Worm (Caenorhabditis elegans): Measurements from ENCODE around the gene C48D1.5.

The C48D1.5 gene

DNA sequence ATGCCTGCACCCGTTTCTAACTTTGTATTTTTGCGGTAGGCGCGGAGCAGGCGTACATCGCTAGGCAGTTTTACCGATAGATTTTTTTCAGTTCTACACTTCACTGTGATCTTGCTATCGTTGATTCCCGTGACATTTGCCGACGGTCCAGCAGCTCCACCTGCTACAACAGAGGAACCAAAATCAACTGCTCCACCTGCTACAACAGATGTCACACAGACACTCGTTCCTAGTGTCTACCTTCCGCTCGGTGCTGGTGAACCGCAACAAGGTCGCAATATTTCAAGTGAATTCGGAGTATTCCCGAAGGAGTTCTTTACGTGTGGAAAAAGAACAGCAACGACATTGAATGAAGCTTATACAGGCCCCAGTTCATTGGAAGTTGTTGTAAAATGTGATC lies 31.7 kb upstream of the C48D1.5 start:
- TF ChIP-seq zip-5 (tag; optimal IDR thresholded peaks at IDR 0.05) (no peak), K09A11.1 (tag; optimal IDR thresholded peaks at IDR 0.05; ENCODE audit: insufficient read depth) (no peak), ceh-22 (tag; optimal IDR thresholded peaks at IDR 0.05) (no peak), ceh-18 (tag; optimal IDR thresholded peaks at IDR 0.05) (no peak), sox-4 (tag; optimal IDR thresholded peaks at IDR 0.05) (no peak), ztf-16 (tag; optimal IDR thresholded peaks at IDR 0.05) (no peak), hlh-15 (tag; optimal IDR thresholded peaks at IDR 0.05) (no peak), unc-55 (GFP tag; optimal IDR thresholded peaks at IDR 0.05) (no peak), sox-2 (GFP tag; IDR thresholded peaks at IDR 0.05) (no peak), unc-42 (tag; optimal IDR thresholded peaks at IDR 0.05) (no peak), ahr-1 (tag; optimal IDR thresholded peaks at IDR 0.05) (no peak), ceh-19 (GFP tag; optimal IDR thresholded peaks at IDR 0.05) (no peak), dmd-4 (tag; optimal IDR thresholded peaks at IDR 0.05; ENCODE audit: borderline replicate concordance) (no peak), che-1 (tag; optimal IDR thresholded peaks at IDR 0.05) (no peak), ceh-24 (tag; optimal IDR thresholded peaks at IDR 0.05) (no peak), sdc-2 (tag; optimal IDR thresholded peaks at IDR 0.05) (no peak), fkh-6 (tag; optimal IDR thresholded peaks at IDR 0.05) (no peak), ets-4 (tag; optimal IDR thresholded peaks at IDR 0.05) (no peak), gmeb-2 (tag; optimal IDR thresholded peaks at IDR 0.05) (no peak), fax-1 (tag; optimal IDR thresholded peaks at IDR 0.05) (no peak)

DNA sequence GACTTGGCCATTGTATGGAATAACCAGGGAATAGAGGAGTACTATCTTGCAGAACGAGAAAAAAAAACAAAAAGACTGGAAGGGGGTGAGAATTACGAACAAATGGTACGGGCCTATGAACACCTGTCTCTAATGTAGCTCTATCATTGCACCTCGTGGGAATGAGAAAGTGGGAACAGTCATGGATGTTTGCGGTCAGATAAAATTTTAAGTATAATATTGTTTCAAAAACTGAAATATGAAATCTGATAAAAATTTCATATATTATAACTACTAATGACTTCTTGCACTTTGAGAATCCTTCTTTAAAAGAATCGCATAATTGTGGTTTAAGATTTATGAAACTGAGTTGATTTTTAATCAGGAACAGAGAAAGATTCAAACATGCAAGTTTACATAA lies 28.5 kb upstream of the C48D1.5 start, which contains the start of gene F58D2.5:
Gene F58D2.5, minus strand, starts transcription at position 101 of the 400 bp plus-strand sequence.
- TF ChIP-seq ceh-48 (tag; optimal IDR thresholded peaks at IDR 0.05) (no peak), unc-86 (tag; optimal IDR thresholded peaks at IDR 0.05) (no peak), hlh-8 (tag; optimal IDR thresholded peaks at IDR 0.05) (no peak)

DNA sequence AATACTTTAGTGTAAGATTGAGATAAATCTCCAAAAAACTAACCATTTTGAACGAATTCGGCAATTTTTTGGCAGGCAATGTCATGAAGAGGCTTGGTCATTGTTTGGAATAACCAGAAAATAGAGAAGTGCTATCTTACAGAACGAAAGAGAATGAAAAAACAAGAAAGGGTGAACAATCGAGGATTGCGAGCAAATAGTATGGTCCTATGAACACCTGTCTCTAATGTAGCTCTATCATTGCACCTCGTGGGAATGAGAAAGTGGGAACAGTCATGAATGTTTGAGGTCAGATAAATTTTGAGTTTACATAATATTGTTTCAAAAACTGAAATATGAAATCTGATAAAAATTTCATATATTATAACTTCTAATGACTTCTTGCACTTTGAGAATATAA lies 24.5 kb upstream of the C48D1.5 start, which contains the start of gene C48D1.1:
Gene C48D1.1, minus strand, starts transcription at position 101 of the 400 bp plus-strand sequence.
- TF ChIP-seq pag-3 (tag; optimal IDR thresholded peaks at IDR 0.05; ENCODE audit: borderline replicate concordance) (no peak), tbx-2 (tag; optimal IDR thresholded peaks at IDR 0.05) (no peak)

DNA sequence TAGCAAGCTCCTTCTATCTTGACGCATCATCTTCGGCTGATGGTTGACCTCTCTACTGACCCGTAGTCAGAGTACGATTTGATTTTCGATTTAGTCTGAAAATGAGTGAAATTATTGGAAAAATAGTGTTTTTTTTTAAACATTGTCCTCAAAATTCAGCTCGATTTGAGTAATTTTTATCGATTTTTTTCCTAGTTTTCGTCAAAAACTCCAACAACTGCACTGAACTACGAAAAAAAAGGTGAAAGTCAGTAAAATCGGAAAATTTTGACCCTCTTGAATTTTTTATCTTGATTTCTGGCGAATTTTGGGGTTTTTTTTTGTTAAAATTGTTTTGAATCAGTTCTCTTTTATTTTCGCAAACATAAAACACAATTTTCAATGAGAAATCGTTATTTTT lies 17.7 kb upstream of the C48D1.5 start, which contains the start of gene ced-3:
Gene ced-3, minus strand, starts transcription at position 101 of the 400 bp plus-strand sequence.
- TF ChIP-seq unc-55 (GFP tag; optimal IDR thresholded peaks at IDR 0.05) = no peak
- no peak for TF ChIP-seq sox-4 (tag; optimal IDR thresholded peaks at IDR 0.05)
- TF ChIP-seq ztf-16 (tag; optimal IDR thresholded peaks at IDR 0.05) = no peak
- no peak for TF ChIP-seq zip-5 (tag; optimal IDR thresholded peaks at IDR 0.05)
- no peak for TF ChIP-seq sdc-2 (tag; optimal IDR thresholded peaks at IDR 0.05)
- no peak for TF ChIP-seq ceh-22 (tag; optimal IDR thresholded peaks at IDR 0.05)
- TF ChIP-seq unc-42 (tag; optimal IDR thresholded peaks at IDR 0.05) = no peak
- no peak for TF ChIP-seq C38D4.7 (GFP tag; optimal IDR thresholded peaks at IDR 0.05)
- no peak for TF ChIP-seq elt-2 (tag; optimal IDR thresholded peaks at IDR 0.05)
- no peak for TF ChIP-seq nhr-11 (tag; optimal IDR thresholded peaks at IDR 0.05)
- TF ChIP-seq pros-1 (tag; optimal IDR thresholded peaks at IDR 0.05) = no peak
- no peak for TF ChIP-seq hlh-15 (tag; optimal IDR thresholded peaks at IDR 0.05)
- TF ChIP-seq ceh-30 (tag; optimal IDR thresholded peaks at IDR 0.05) = no peak
- TF ChIP-seq dve-1 (tag; optimal IDR thresholded peaks at IDR 0.05) = no peak
- TF ChIP-seq rnt-1 (tag; optimal IDR thresholded peaks at IDR 0.05) = no peak
- no peak for TF ChIP-seq C08G9.2 (tag; optimal IDR thresholded peaks at IDR 0.05)
- no peak for TF ChIP-seq lin-11 (tag; optimal IDR thresholded peaks at IDR 0.05)
- no peak for TF ChIP-seq ref-2 (tag; optimal IDR thresholded peaks at IDR 0.05)
- TF ChIP-seq hlh-8 (tag; optimal IDR thresholded peaks at IDR 0.05) = no peak

DNA sequence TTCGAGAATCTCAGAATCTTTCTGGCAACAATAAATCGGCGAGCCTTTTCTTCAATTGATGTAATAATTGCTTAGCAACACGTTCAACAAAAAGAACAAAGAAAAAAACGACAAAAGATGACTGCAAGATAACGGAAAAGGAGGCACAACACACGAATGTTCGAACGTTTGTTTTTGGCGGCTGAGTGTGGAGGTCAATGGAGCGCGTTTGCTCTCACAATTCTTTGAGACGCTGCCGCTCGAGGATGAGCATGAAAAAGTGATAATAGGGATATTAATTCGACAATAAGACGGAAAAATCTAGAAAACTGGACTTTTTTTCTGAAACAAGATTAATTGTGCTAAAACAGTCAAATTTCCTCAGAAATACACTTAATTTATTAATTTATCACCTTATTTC lies 15.9 kb upstream of the C48D1.5 start:
- TF ChIP-seq ets-4 (tag; optimal IDR thresholded peaks at IDR 0.05) (no peak), syd-9 (tag; optimal IDR thresholded peaks at IDR 0.05) (no peak), mec-3 (tag; optimal IDR thresholded peaks at IDR 0.05; ENCODE audit: borderline replicate concordance) (no peak), C38D4.7 (GFP tag; optimal IDR thresholded peaks at IDR 0.05) (no peak), ceh-6 (GFP tag; optimal IDR thresholded peaks at IDR 0.05) (no peak), ceh-31 (tag; optimal IDR thresholded peaks at IDR 0.05) (peak; percentile 18), F13H6.1 (tag; optimal IDR thresholded peaks at IDR 0.05) (no peak), Y22D7AL.16 (tag; optimal IDR thresholded peaks at IDR 0.05) (no peak), ceh-2 (tag; optimal IDR thresholded peaks at IDR 0.05) (no peak), nhr-232 (tag; optimal IDR thresholded peaks at IDR 0.05) (no peak), gmeb-2 (tag; optimal IDR thresholded peaks at IDR 0.05) (no peak), eyg-1 (tag; optimal IDR thresholded peaks at IDR 0.05) (no peak), ref-2 (tag; optimal IDR thresholded peaks at IDR 0.05) (peak; percentile 16), elt-2 (tag; optimal IDR thresholded peaks at IDR 0.05) (no peak), ceh-30 (tag; optimal IDR thresholded peaks at IDR 0.05) (no peak), unc-86 (tag; optimal IDR thresholded peaks at IDR 0.05) (no peak)
